Worm (Caenorhabditis elegans): ENCODE results near the gene panl-2.

- TF ChIP-seq ztf-11 (tag; optimal IDR thresholded peaks at IDR 0.05): no peak
- no peak for TF ChIP-seq sptf-1 (tag; optimal IDR thresholded peaks at IDR 0.05)
- no peak for TF ChIP-seq unc-62 (GFP tag; optimal IDR thresholded peaks at IDR 0.05)
- no peak for TF ChIP-seq lin-13 (tag; optimal IDR thresholded peaks at IDR 0.05)
- TF ChIP-seq elt-3 (tag; optimal IDR thresholded peaks at IDR 0.05): no peak
- TF ChIP-seq mls-2 (tag; optimal IDR thresholded peaks at IDR 0.05): no peak
- no peak for TF ChIP-seq ces-1 (GFP tag; optimal IDR thresholded peaks at IDR 0.05)
- no peak for TF ChIP-seq blmp-1 (tag; optimal IDR thresholded peaks at IDR 0.05)
- no peak for TF ChIP-seq lsy-2 (tag; optimal IDR thresholded peaks at IDR 0.05)
These were observed 22.6 kb downstream of the panl-2 start for ce11 chrIII:6945319-6945718.
